Worm (Caenorhabditis elegans) whole organism, young adult: ENCODE data around the gene F11A5.9.

Experiments used
- B0019.2 ChIP-seq: fragments of 200-800 bp; sonication (Bioruptor generic); conservative IDR thresholded peaks from 2 replicates; pipeline ENCODE4 v1.3.6; 2022; ENCODE audit warnings: missing genetic modification reagents, missing genetic modification characterization, missing compliant biosample characterization
- B0035.1 ChIP-seq: sonication (generic microtip); optimal IDR thresholded peaks from 2 replicates; lab custom pipeline; 2016; ENCODE audit warnings: missing genetic modification characterization, mild to moderate bottlenecking, missing compliant biosample characterization, missing genotype, missing genetic modification reagents
- F57A8.1 ChIP-seq: fragments of 200-800 bp; sonication (Bioruptor generic); optimal IDR thresholded peaks from 2 replicates; lab custom pipeline; 2018; ENCODE audit warnings: mild to moderate bottlenecking, missing genetic modification characterization, moderate library complexity, missing compliant biosample characterization
- K11D2.4 ChIP-seq: fragments of 200-800 bp; sonication (Bioruptor generic); IDR thresholded peaks from 2 replicates; pipeline ENCODE4 v1.3.6; 2022; ENCODE audit warnings: missing genetic modification reagents, missing genetic modification characterization, missing compliant biosample characterization
- Y53G8AR.9 ChIP-seq: fragments of 200-800 bp; sonication (Bioruptor generic); conservative IDR thresholded peaks from 2 replicates; pipeline ENCODE4 v1.3.6; 2022; ENCODE audit warnings: missing genetic modification reagents, missing genetic modification characterization, missing compliant biosample characterization
- Y67H2A.10 ChIP-seq: fragments of 200-800 bp; sonication (Bioruptor generic); conservative IDR thresholded peaks from 2 replicates; pipeline ENCODE4 v1.3.6; 2022; ENCODE audit warnings: missing genetic modification reagents, missing genetic modification characterization, missing compliant biosample characterization
- Y95B8A.8 ChIP-seq: fragments of 200-800 bp; sonication (Bioruptor generic); IDR thresholded peaks from 2 replicates; pipeline ENCODE4 v1.3.6; 2022; ENCODE audit warnings: missing genetic modification reagents, missing genetic modification characterization, missing compliant biosample characterization
- cebp-1 ChIP-seq, 2 experiments: fragments of 200-800 bp in 1 of 2; sonication (Bioruptor generic) in 1 of 2; sonication (generic microtip) in 1 of 2; IDR thresholded peaks in 1 of 2; optimal IDR thresholded peaks in 1 of 2; 2 replicates each; pipeline versions ENCODE4 v1.3.6 to Lab custom; 2017 to 2022; ENCODE audit warnings: missing compliant biosample characterization in 2 of 2, missing genetic modification characterization in 2 of 2, mild to moderate bottlenecking in 1 of 2, missing genetic modification reagents in 1 of 2, moderate library complexity in 1 of 2
- ceh-91 ChIP-seq: fragments of 200-800 bp; sonication (Bioruptor generic); IDR thresholded peaks from 2 replicates; pipeline ENCODE4 v1.3.6; 2022; ENCODE audit warnings: missing genetic modification reagents, missing genetic modification characterization, missing compliant biosample characterization
- dox-1 ChIP-seq: fragments of 200-800 bp; sonication (Bioruptor generic); IDR thresholded peaks from 2 replicates; pipeline ENCODE4 v1.3.6; 2022; ENCODE audit warnings: missing genetic modification reagents, missing genetic modification characterization, missing compliant biosample characterization
- egl-18 ChIP-seq: fragments of 200-800 bp; sonication (Bioruptor generic); IDR thresholded peaks from 2 replicates; pipeline ENCODE4 v1.3.6; 2022; ENCODE audit warnings: missing genetic modification reagents, missing genetic modification characterization, missing compliant biosample characterization
- egrh-3 ChIP-seq: fragments of 200-800 bp; sonication (Bioruptor generic); IDR thresholded peaks from 2 replicates; pipeline ENCODE4 v1.3.6; 2022; ENCODE audit warnings: missing genetic modification reagents, missing genetic modification characterization, missing compliant biosample characterization
- lin-35 ChIP-seq, 3 experiments: fragments of 150-350 bp in 2 of 3; sonication (generic microtip) in 1 of 3; optimal IDR thresholded peaks; 2 replicates each; lab custom pipeline; 2014 to 2018; ENCODE audit warnings: missing biosample characterization in 3 of 3, missing genetic modification characterization in 3 of 3, missing genetic modification reagents in 3 of 3
- rec-8 ChIP-seq, 2 experiments: sonication (generic microtip); optimal IDR thresholded peaks; 2 replicates each; lab custom pipeline; 2016; ENCODE audit warnings: mild to moderate bottlenecking in 2 of 2, missing genetic modification characterization in 2 of 2, missing genetic modification reagents in 2 of 2, missing genotype in 2 of 2, missing biosample characterization in 1 of 2, missing compliant biosample characterization in 1 of 2, moderate library complexity in 1 of 2
- sptf-2 ChIP-seq: fragments of 200-800 bp; sonication (Bioruptor generic); optimal IDR thresholded peaks from 2 replicates; lab custom pipeline; 2018; ENCODE audit warnings: mild to moderate bottlenecking, missing genetic modification characterization, missing compliant biosample characterization
- unc-62 ChIP-seq: fragments of 150-350 bp; optimal IDR thresholded peaks from 2 replicates; lab custom pipeline; 2014; ENCODE audit warnings: missing biosample characterization, missing genetic modification reagents, missing genetic modification characterization
- ztf-18 ChIP-seq: sonication (generic microtip); optimal IDR thresholded peaks from 2 replicates; lab custom pipeline; 2016; ENCODE audit warnings: missing genotype, mild to moderate bottlenecking, missing genetic modification characterization, missing compliant biosample characterization
- ztf-3 ChIP-seq: fragments of 200-800 bp; sonication (Bioruptor generic); optimal IDR thresholded peaks from 2 replicates; lab custom pipeline; 2018; ENCODE audit warnings: mild to moderate bottlenecking, missing genetic modification characterization, missing compliant biosample characterization

Gene F11A5.9

ce11 chrV:16259684-16260083, 45.0 kb downstream of the F11A5.9 start, which contains the start of gene nhr-127:
Gene nhr-127, plus strand, starts transcription at chrV:16259984.
- TF ChIP-seq rec-8 (tag; optimal IDR thresholded peaks at IDR 0.05; lab: Kevin White, UChicago): no peak
- TF ChIP-seq egrh-3 (GFP tag; lab: Robert Waterston, UW): no peak
- TF ChIP-seq dox-1 (GFP tag; lab: Robert Waterston, UW): no peak
- TF ChIP-seq Y53G8AR.9 (GFP tag; lab: Robert Waterston, UW): no peak
- no peak for TF ChIP-seq unc-62 (GFP tag; lab: Kevin White, UChicago)
- TF ChIP-seq K11D2.4 (GFP tag; lab: Robert Waterston, UW): no peak
- no peak for TF ChIP-seq Y67H2A.10 (GFP tag; lab: Robert Waterston, UW)

ce11 chrV:16266514-16266913, 51.8 kb downstream of the F11A5.9 start, which contains the start of gene T13F3.4:
Gene T13F3.4, minus strand, starts transcription at chrV:16266614.
- TF ChIP-seq egl-18 (GFP tag; lab: Robert Waterston, UW) (no peak), Y95B8A.8 (no peak), cebp-1 (GFP tag; IDR thresholded peaks at IDR 0.05; lab: Robert Waterston, UW) (no peak), cebp-1 (tag; optimal IDR thresholded peaks at IDR 0.05; lab: Kevin White, UChicago) (no peak), unc-62 (GFP tag; lab: Kevin White, UChicago) (no peak), ztf-3 (no peak), ztf-18 (tag; lab: Kevin White, UChicago) (no peak), Y67H2A.10 (GFP tag; lab: Robert Waterston, UW) (no peak), B0035.1 (tag; lab: Kevin White, UChicago) (no peak), Y53G8AR.9 (GFP tag; lab: Robert Waterston, UW) (no peak), B0019.2 (GFP tag; lab: Robert Waterston, UW) (no peak), F57A8.1 (GFP tag; lab: Kevin White, UChicago) (no peak), sptf-2 (no peak), ceh-91 (GFP tag; lab: Robert Waterston, UW) (no peak), lin-35 (GFP tag; optimal IDR thresholded peaks at IDR 0.05; lab: Kevin White, UChicago) (no peak)
